Worm (Caenorhabditis elegans) whole organism, L2 larva: ENCODE measurements around the gene C54D1.7.

Experiments used
- F13H6.1 ChIP-seq: sonication (generic microtip); optimal IDR thresholded peaks from 2 replicates; lab custom pipeline; 2016; ENCODE audit warnings: missing genetic modification characterization, missing compliant biosample characterization
- R02D3.7 ChIP-seq: fragments of 150-350 bp; optimal IDR thresholded peaks from 2 replicates; lab custom pipeline; 2014; ENCODE audit warnings: missing biosample characterization, missing genetic modification characterization
- ama-1 ChIP-seq: fragments of 150-350 bp; optimal IDR thresholded peaks from 2 replicates; lab custom pipeline; 2018; ENCODE audit warnings: inconsistent platforms
- elt-3 ChIP-seq: sonication (generic microtip); optimal IDR thresholded peaks from 2 replicates; lab custom pipeline; 2017; ENCODE audit warnings: missing biosample characterization, missing genetic modification characterization
- lin-11 ChIP-seq: fragments of 150-350 bp; sonication (generic microtip); optimal IDR thresholded peaks from 2 replicates; lab custom pipeline; 2014; ENCODE audit warnings: missing biosample characterization, missing genetic modification characterization, inconsistent platforms, mixed read lengths
- nhr-11 ChIP-seq: fragments of 150-350 bp; optimal IDR thresholded peaks from 2 replicates; lab custom pipeline; 2014; ENCODE audit warnings: missing biosample characterization, missing genetic modification characterization
- nhr-237 ChIP-seq: fragments of 150-350 bp; optimal IDR thresholded peaks from 2 replicates; lab custom pipeline; 2014; ENCODE audit warnings: missing biosample characterization, missing genetic modification characterization
- nhr-25 ChIP-seq: fragments of 150-350 bp; sonication (generic microtip); optimal IDR thresholded peaks from 3 replicates; lab custom pipeline; 2014; ENCODE audit warnings: missing biosample characterization, missing genetic modification characterization
- unc-55 ChIP-seq: fragments of 150-350 bp; sonication (generic microtip); optimal IDR thresholded peaks from 3 replicates; lab custom pipeline; 2014; ENCODE audit warnings: missing biosample characterization, missing genetic modification reagents, missing genetic modification characterization
- unc-62 ChIP-seq: fragments of 150-350 bp; optimal IDR thresholded peaks from 2 replicates; lab custom pipeline; 2014; ENCODE audit warnings: missing biosample characterization, missing genetic modification reagents, missing genetic modification characterization
- ztf-4 ChIP-seq: fragments of 150-350 bp; optimal IDR thresholded peaks from 2 replicates; lab custom pipeline; 2014; ENCODE audit warnings: missing biosample characterization, missing genetic modification characterization

ce11 chrX:7139614-7140013 is 16.2 kb downstream of the C54D1.7 start, which contains the start of gene clec-86:
- TF ChIP-seq nhr-25 (tag; lab: Kevin White, UChicago), result no peak
- no peak for TF ChIP-seq R02D3.7
- TF ChIP-seq unc-62 (GFP tag; lab: Kevin White, UChicago), result no peak
- no peak for TF ChIP-seq ztf-4 (tag; lab: Kevin White, UChicago)
- no peak for TF ChIP-seq ama-1 (lab: Kevin White, UChicago)
- no peak for TF ChIP-seq F13H6.1 (tag; lab: Kevin White, UChicago)
- no peak for TF ChIP-seq nhr-237 (tag; lab: Kevin White, UChicago)
- TF ChIP-seq elt-3, result no peak
- no peak for TF ChIP-seq nhr-11 (tag; lab: Kevin White, UChicago)
- no peak for TF ChIP-seq unc-55 (GFP tag; lab: Kevin White, UChicago)
- TF ChIP-seq lin-11 (tag; lab: Kevin White, UChicago), result no peak
